Fruit fly (Drosophila melanogaster): ENCODE data around the gene Spn28Dc.
A peak's percentile ranks its signal among the peaks of the same experiment; 100 is the strongest.

Spn28Dc gene

dm6 chr2L:7991951-7992350 is 15.1 kb downstream of the Spn28Dc start (continued):
- no peak for TF ChIP-seq fd85E (GFP tag; optimal IDR thresholded peaks at IDR 0.05)
- peak; percentile 48 for TF ChIP-seq acj6 (GFP tag; optimal IDR thresholded peaks at IDR 0.05)
- no peak for TF ChIP-seq Eip93F (GFP tag; optimal IDR thresholded peaks at IDR 0.05)
- TF ChIP-seq CG16779 (tag; optimal IDR thresholded peaks at IDR 0.05) = no peak
- no peak for TF ChIP-seq CG8319 (GFP tag; optimal IDR thresholded peaks at IDR 0.05)
- TF ChIP-seq ss (GFP tag; optimal IDR thresholded peaks at IDR 0.05) = no peak
- 0 out of 3 replicates have a peak, but pooled peaks have one; percentile 39 for TF ChIP-seq eg (GFP tag; IDR thresholded peaks at IDR 0.05)
- peak; percentile 45 for TF ChIP-seq CG34406 (GFP tag; optimal IDR thresholded peaks at IDR 0.05)
- TF ChIP-seq CG11294 (GFP tag; IDR thresholded peaks at IDR 0.05) = no peak
- TF ChIP-seq CG11902 (GFP tag; optimal IDR thresholded peaks at IDR 0.05) = no peak
- TF ChIP-seq CG3919 (GFP tag; optimal IDR thresholded peaks at IDR 0.05) = peak; percentile 19

DNA sequence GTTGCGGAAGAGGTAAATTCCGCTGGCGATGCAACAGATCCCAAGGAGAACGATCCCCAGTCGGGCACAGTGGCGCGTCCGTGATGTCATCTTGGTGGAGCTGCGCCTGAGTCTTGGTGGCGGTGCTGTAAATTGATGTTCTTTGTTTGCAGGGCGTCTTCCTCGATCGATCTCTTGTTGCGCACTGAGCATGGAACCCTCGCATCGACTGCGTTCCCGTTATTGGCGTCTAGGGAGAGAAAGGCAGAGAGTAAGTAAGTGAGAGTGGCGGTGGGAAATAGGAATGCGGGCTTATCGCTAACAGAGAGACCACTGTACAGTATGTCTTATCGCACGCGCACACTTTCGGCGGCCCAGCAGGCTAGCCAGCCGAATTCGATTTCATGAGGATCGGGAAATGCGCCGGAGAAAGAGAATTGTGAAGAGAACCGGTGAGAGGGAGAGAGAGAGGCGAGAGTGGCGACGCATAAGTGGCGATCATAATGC is 15.6 kb downstream of the Spn28Dc start:
- TF ChIP-seq dsx (GFP tag; optimal IDR thresholded peaks at IDR 0.05; ENCODE audit: poor library complexity, severe bottlenecking) = no peak
- TF ChIP-seq CG16779 (tag; optimal IDR thresholded peaks at IDR 0.05) = no peak
- no peak for TF ChIP-seq CG31627 (GFP tag; optimal IDR thresholded peaks at IDR 0.05)
- TF ChIP-seq CG8319 (GFP tag; optimal IDR thresholded peaks at IDR 0.05) = no peak
- no peak for TF ChIP-seq CG11762 (GFP tag; optimal IDR thresholded peaks at IDR 0.05; ENCODE audit: insufficient read depth)
- TF ChIP-seq CG8119 (GFP tag; IDR thresholded peaks at IDR 0.05) = no peak
- no peak for TF ChIP-seq Eip78C (GFP tag)
- TF ChIP-seq Sox15 (GFP tag; optimal IDR thresholded peaks at IDR 0.05) = no peak
- peak; percentile 10 to 23 for TF ChIP-seq ss (GFP tag; optimal IDR thresholded peaks at IDR 0.05)
- no peak for TF ChIP-seq pdm3 (GFP tag; optimal IDR thresholded peaks at IDR 0.05)
- TF ChIP-seq spab (GFP tag; optimal IDR thresholded peaks at IDR 0.05) = no peak
- no peak for TF ChIP-seq Hr39 (GFP tag; optimal IDR thresholded peaks at IDR 0.05)
- TF ChIP-seq dac (GFP tag; optimal IDR thresholded peaks at IDR 0.05) = no peak
- TF ChIP-seq CG7368 (GFP tag; optimal IDR thresholded peaks at IDR 0.05) = peak; percentile 15
- TF ChIP-seq achi (GFP tag; optimal IDR thresholded peaks at IDR 0.05) = no peak
- TF ChIP-seq Hr38 (GFP tag; optimal IDR thresholded peaks at IDR 0.05) = no peak
- no peak for TF ChIP-seq Hr4 (GFP tag; optimal IDR thresholded peaks at IDR 0.05)
- peak; percentile 62 for TF ChIP-seq svp (GFP tag)
- peak; percentile 2 for TF ChIP-seq vri (GFP tag; optimal IDR thresholded peaks at IDR 0.05)
- no peak for TF ChIP-seq Sox102F (GFP tag; optimal IDR thresholded peaks at IDR 0.05)
- TF ChIP-seq Ets21C (GFP tag; optimal IDR thresholded peaks at IDR 0.05) = no peak
- TF ChIP-seq CG8632 (GFP tag; optimal IDR thresholded peaks at IDR 0.05) = no peak
- peak; percentile 45; the same call in 2 of the 3 replicates for TF ChIP-seq CG6163 (GFP tag; IDR thresholded peaks at IDR 0.05)
- peak; percentile 47 for TF ChIP-seq Eip93F (GFP tag; optimal IDR thresholded peaks at IDR 0.05)
- no peak for TF ChIP-seq fd85E (GFP tag; optimal IDR thresholded peaks at IDR 0.05)
- TF ChIP-seq CG9139 (GFP tag; optimal IDR thresholded peaks at IDR 0.05) = peak; percentile 24
- no peak for TF ChIP-seq CG6276 (GFP tag; optimal IDR thresholded peaks at IDR 0.05)
- no peak for TF ChIP-seq CG3032 (tag; optimal IDR thresholded peaks at IDR 0.05)
- TF ChIP-seq CG3919 (GFP tag; optimal IDR thresholded peaks at IDR 0.05) = no peak
- TF ChIP-seq fkh (GFP tag; optimal IDR thresholded peaks at IDR 0.05) = no peak
- TF ChIP-seq salr (GFP tag; optimal IDR thresholded peaks at IDR 0.05) = no peak
- TF ChIP-seq topi (GFP tag; optimal IDR thresholded peaks at IDR 0.05) = no peak
- TF ChIP-seq Lpt (GFP tag; optimal IDR thresholded peaks at IDR 0.05) = no peak
- TF ChIP-seq CG10669 (GFP tag; optimal IDR thresholded peaks at IDR 0.05) = no peak
- no peak for TF ChIP-seq CG11902 (GFP tag; optimal IDR thresholded peaks at IDR 0.05)
- TF ChIP-seq net (GFP tag; optimal IDR thresholded peaks at IDR 0.05) = peak; percentile 3
- TF ChIP-seq CG10631 (GFP tag; optimal IDR thresholded peaks at IDR 0.05) = no peak
- peak; percentile 56 for TF ChIP-seq Sox14 (GFP tag; optimal IDR thresholded peaks at IDR 0.05)
- TF ChIP-seq Gug (GFP tag; IDR thresholded peaks at IDR 0.05) = no peak
- no peak for TF ChIP-seq CG34406 (GFP tag; optimal IDR thresholded peaks at IDR 0.05)
- no peak for TF ChIP-seq CG4318 (GFP tag; optimal IDR thresholded peaks at IDR 0.05)
- TF ChIP-seq Blimp-1 (GFP tag; optimal IDR thresholded peaks at IDR 0.05) = peak; percentile 7
- TF ChIP-seq CG15336 (GFP tag; IDR thresholded peaks at IDR 0.05) = no peak
- TF ChIP-seq Met (GFP tag; optimal IDR thresholded peaks at IDR 0.05) = no peak
- no peak for TF ChIP-seq CG32006 (GFP tag; optimal IDR thresholded peaks at IDR 0.05)
- TF ChIP-seq OdsH (GFP tag; optimal IDR thresholded peaks at IDR 0.05) = no peak
- no peak for TF ChIP-seq CG11294 (GFP tag; IDR thresholded peaks at IDR 0.05)
